Fruit fly (Drosophila melanogaster) Kc167 (cell line): Measurements from ENCODE around the gene Cpr78Ca.

Experiments
- Myc ChIP-seq: fragments of >200 bp; optimal IDR thresholded peaks from 2 replicates; lab custom pipeline; 2017; ENCODE audit warnings: missing external identifiers
- Sin3A ChIP-seq: fragments of >200 bp; optimal IDR thresholded peaks from 2 replicates; lab custom pipeline; 2018; ENCODE audit warnings: missing external identifiers
- h ChIP-seq: fragments of >200 bp; optimal IDR thresholded peaks from 3 replicates; lab custom pipeline; 2018; ENCODE audit warnings: missing external identifiers
- insv ChIP-seq: fragments of >200 bp; optimal IDR thresholded peaks from 3 replicates; lab custom pipeline; 2018; ENCODE audit warnings: missing external identifiers
- psq ChIP-seq: fragments of >200 bp; optimal IDR thresholded peaks from 2 replicates; lab custom pipeline; 2017; ENCODE audit warnings: missing external identifiers
- ttk ChIP-seq: sonication (Bioruptor generic); optimal IDR thresholded peaks from 2 replicates; lab custom pipeline; 2017; ENCODE audit warnings: missing external identifiers

Cpr78Ca gene

dm6 chr3L:21267862-21268385 lies 24.7 kb downstream of the Cpr78Ca start, which contains the start of gene CG9391:
Gene CG9391, minus strand, starts transcription at chr3L:21268335.
- TF ChIP-seq Myc (lab: Kevin White, UChicago) (no peak), ttk (lab: Kevin White, UChicago) (no peak), h (no peak), psq (no peak), insv (lab: Kevin White, UChicago) (no peak)

DNA sequence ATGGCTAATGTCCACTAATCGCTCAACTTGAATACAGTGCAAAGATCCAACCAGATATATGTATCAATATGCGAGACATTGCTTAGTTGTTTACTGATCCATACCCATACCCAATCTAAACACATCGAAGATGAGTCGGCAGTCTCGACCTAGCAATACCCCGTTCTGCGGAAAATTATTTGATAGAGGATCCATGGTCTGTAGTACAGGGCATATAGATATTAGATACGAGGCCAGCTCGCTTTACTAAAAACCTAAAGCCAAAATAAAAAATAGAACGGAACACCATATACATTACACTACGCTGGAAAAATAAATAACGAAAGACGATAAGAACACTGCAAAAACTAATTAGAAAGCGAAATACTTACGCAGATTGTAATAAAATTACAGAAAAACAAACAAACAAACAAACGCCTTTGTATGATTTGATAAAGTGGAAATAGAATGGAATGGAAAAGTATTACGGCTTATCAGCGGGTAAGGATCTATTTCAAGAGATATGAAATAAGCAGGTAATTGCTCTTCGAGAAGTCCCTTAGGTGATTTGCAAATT lies 26.4 kb downstream of the Cpr78Ca start:
- TF ChIP-seq h: no peak

DNA sequence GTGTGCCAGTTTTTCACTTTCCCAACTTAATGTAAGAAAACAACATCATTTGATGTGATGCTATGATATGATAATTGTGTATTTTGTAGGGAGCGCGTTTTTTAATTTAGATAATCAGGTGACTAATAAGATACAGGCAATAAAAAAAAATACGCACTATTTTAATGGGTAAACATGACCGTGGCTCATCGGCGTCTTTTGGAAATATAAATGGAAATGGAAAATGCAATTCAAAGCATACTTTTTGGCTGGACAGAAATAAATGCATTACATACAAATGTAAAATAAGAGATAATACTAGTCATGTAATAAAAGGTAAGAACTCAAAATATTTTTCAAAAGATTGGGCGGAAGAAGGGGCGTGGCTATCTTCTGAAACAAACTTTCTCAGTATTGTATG lies 30.2 kb downstream of the Cpr78Ca start:
- TF ChIP-seq h: no peak

- TF ChIP-seq h: no peak
Measured at dm6 chr3L:21261403-21262164, 31.0 kb downstream of the Cpr78Ca start.

- TF ChIP-seq ttk (lab: Kevin White, UChicago) (no peak), Sin3A (no peak), h (no peak), Myc (lab: Kevin White, UChicago) (no peak), insv (lab: Kevin White, UChicago) (no peak), psq (no peak)
Measured at dm6 chr3L:21259257-21259656, 33.3 kb downstream of the Cpr78Ca start.

- TF ChIP-seq psq: no peak
- no peak for TF ChIP-seq h
- no peak for TF ChIP-seq insv (lab: Kevin White, UChicago)
- no peak for TF ChIP-seq Sin3A
- TF ChIP-seq ttk (lab: Kevin White, UChicago): no peak
- no peak for TF ChIP-seq Myc (lab: Kevin White, UChicago)
Measured at dm6 chr3L:21257731-21258130, 34.9 kb downstream of the Cpr78Ca start, which contains the start of gene CG43218. Gene CG43218, plus strand, starts transcription at chr3L:21258020.

dm6 chr3L:21256062-21257023 lies 36.3 kb downstream of the Cpr78Ca start:
- TF ChIP-seq Sin3A: no peak
- no peak for TF ChIP-seq psq
- TF ChIP-seq h: no peak
- TF ChIP-seq Myc (lab: Kevin White, UChicago): no peak
- TF ChIP-seq ttk (lab: Kevin White, UChicago): no peak
- TF ChIP-seq insv (lab: Kevin White, UChicago): no peak

dm6 chr3L:21254524-21254972 lies 38.1 kb downstream of the Cpr78Ca start:
- TF ChIP-seq ttk (lab: Kevin White, UChicago) (no peak), h (no peak), insv (lab: Kevin White, UChicago) (no peak), psq (no peak), Myc (lab: Kevin White, UChicago) (no peak), Sin3A (no peak)

- TF ChIP-seq h (no peak), Sin3A (no peak), insv (lab: Kevin White, UChicago) (no peak), ttk (lab: Kevin White, UChicago) (no peak), Myc (lab: Kevin White, UChicago) (no peak), psq (no peak)
Measured at dm6 chr3L:21253761-21254523, 38.7 kb downstream of the Cpr78Ca start.

- TF ChIP-seq ttk (lab: Kevin White, UChicago) (no peak), Sin3A (no peak), insv (lab: Kevin White, UChicago) (no peak), h (no peak), psq (no peak), Myc (lab: Kevin White, UChicago) (no peak)
Measured at dm6 chr3L:21252932-21253760, 39.5 kb downstream of the Cpr78Ca start.

dm6 chr3L:21252525-21252924 lies 40.1 kb downstream of the Cpr78Ca start:
- TF ChIP-seq Myc (lab: Kevin White, UChicago) (no peak), insv (lab: Kevin White, UChicago) (no peak), h (no peak), Sin3A (no peak), psq (no peak), ttk (lab: Kevin White, UChicago) (no peak)
